Fruit fly (Drosophila melanogaster) whole organism, prepupa: ENCODE measurements around the gene L2HGDH.

Experiments
- CG16779 ChIP-seq: fragments of 200-800 bp; sonication (Bioruptor generic); optimal IDR thresholded peaks from 3 replicates; lab custom pipeline; 2017; ENCODE audit warnings: missing biosample characterization, mild to moderate bottlenecking, missing genetic modification characterization
- CG31627 ChIP-seq: fragments of 200-800 bp; sonication (Bioruptor generic); optimal IDR thresholded peaks from 3 replicates; lab custom pipeline; 2016; ENCODE audit warnings: missing biosample characterization, missing genetic modification characterization
- CG6163 ChIP-seq: fragments of 200-800 bp; sonication (Bioruptor generic); IDR thresholded peaks from 3 replicates; pipeline ENCODE4 v1.3.6; 2022; ENCODE audit warnings: missing biosample characterization, missing genetic modification characterization
- CG8632 ChIP-seq: fragments of 200-800 bp; sonication (Bioruptor generic); optimal IDR thresholded peaks from 3 replicates; lab custom pipeline; 2016; ENCODE audit warnings: missing biosample characterization, missing genetic modification characterization
- Eip78C ChIP-seq: fragments of 200-800 bp; sonication (Bioruptor generic); peaks from one replicate; lab custom pipeline; 2016; ENCODE audit warnings: missing biosample characterization, missing genetic modification characterization
- Gug ChIP-seq: fragments of 200-800 bp; sonication (Bioruptor generic); IDR thresholded peaks from 2 replicates; pipeline ENCODE4 v1.3.6; 2022; ENCODE audit warnings: missing biosample characterization, missing genetic modification characterization
- Sox102F ChIP-seq: fragments of 200-800 bp; sonication (Bioruptor generic); optimal IDR thresholded peaks from 2 replicates; lab custom pipeline; 2016; ENCODE audit warnings: missing biosample characterization, mild to moderate bottlenecking, missing genetic modification characterization
- net ChIP-seq: fragments of 200-800 bp; sonication (Bioruptor generic); optimal IDR thresholded peaks from 3 replicates; lab custom pipeline; 2016; ENCODE audit warnings: missing biosample characterization, missing genetic modification characterization
- ss ChIP-seq, 2 experiments: fragments of 200-800 bp; sonication (Bioruptor generic); optimal IDR thresholded peaks; 2 replicates in 1 of 2; 3 replicates in 1 of 2; lab custom pipeline; 2017 to 2018; ENCODE audit warnings: mild to moderate bottlenecking in 2 of 2, missing biosample characterization in 2 of 2, missing genetic modification characterization in 2 of 2, moderate library complexity in 1 of 2
- vri ChIP-seq: fragments of 200-800 bp; sonication (Bioruptor generic); optimal IDR thresholded peaks from 3 replicates; lab custom pipeline; 2016; ENCODE audit warnings: missing biosample characterization, mild to moderate bottlenecking, missing genetic modification characterization

DNA sequence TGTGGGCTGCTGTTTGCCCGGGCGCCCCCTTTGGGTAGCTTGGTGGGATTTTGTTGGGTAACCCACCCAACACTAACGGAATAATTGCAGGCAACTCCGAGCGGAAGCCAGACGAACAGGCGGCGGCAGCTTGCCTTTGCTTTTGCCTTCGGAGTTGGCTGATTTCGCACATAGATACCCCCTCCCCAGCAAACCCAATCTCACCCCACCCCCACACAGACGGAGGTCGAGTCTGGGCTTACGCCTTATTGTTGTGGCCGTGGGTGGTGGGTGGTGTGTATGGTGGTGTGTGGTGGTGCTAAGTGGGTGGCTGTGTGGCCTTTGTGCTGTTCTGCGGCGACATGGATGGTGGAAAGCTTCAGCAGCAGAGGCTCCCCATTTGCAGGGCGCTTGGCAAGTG is 41.4 kb upstream of the L2HGDH start:
- TF ChIP-seq net (GFP tag; lab: Kevin White, UChicago), result no peak
- no peak for TF ChIP-seq vri (GFP tag; lab: Kevin White, UChicago)
- no peak for TF ChIP-seq CG8632
- TF ChIP-seq CG31627, result no peak
- TF ChIP-seq Gug, result no peak
- no peak for TF ChIP-seq Sox102F
- no peak for TF ChIP-seq CG16779
- TF ChIP-seq ss (GFP tag; optimal IDR thresholded peaks at IDR 0.05; lab: Kevin White, UChicago), result no peak
- no peak for TF ChIP-seq Eip78C (GFP tag; lab: Kevin White, UChicago)
- no peak for TF ChIP-seq CG6163 (GFP tag; lab: Robert Waterston, UW)
